Fruit fly (Drosophila melanogaster) whole organism, embryonic: ENCODE measurements around the gene Arf4.

Source experiments
- Aef1 ChIP-seq: fragments of 200-800 bp; sonication (Bioruptor generic); IDR thresholded peaks from 3 replicates; pipeline ENCODE4 v1.3.6; 2022; ENCODE audit warnings: missing biosample characterization, missing genetic modification characterization
- Bdp1 ChIP-seq: fragments of 200-800 bp; sonication (Bioruptor generic); optimal IDR thresholded peaks from 3 replicates; lab custom pipeline; 2016; ENCODE audit warnings: missing biosample characterization, missing genetic modification characterization
- CG10321 ChIP-seq: fragments of 200-800 bp; sonication (Bioruptor generic); IDR thresholded peaks from 2 replicates; pipeline ENCODE4 v1.3.6; 2022; ENCODE audit warnings: missing biosample characterization, missing genetic modification characterization
- CG11398 ChIP-seq: fragments of 200-800 bp; sonication (Bioruptor generic); optimal IDR thresholded peaks from 2 replicates; lab custom pipeline; 2016; ENCODE audit warnings: missing biosample characterization, missing genetic modification characterization
- CG12236 ChIP-seq: fragments of 200-800 bp; sonication (Bioruptor generic); optimal IDR thresholded peaks from 2 replicates; lab custom pipeline; 2016; ENCODE audit warnings: missing biosample characterization, missing genetic modification characterization
- CG1233 ChIP-seq: fragments of 200-800 bp; sonication (Bioruptor generic); optimal IDR thresholded peaks from 4 replicates; lab custom pipeline; 2018; ENCODE audit warnings: missing biosample characterization, mild to moderate bottlenecking, missing genetic modification characterization
- CG13775 ChIP-seq: fragments of 200-800 bp; sonication (Bioruptor generic); optimal IDR thresholded peaks from 3 replicates; lab custom pipeline; 2017; ENCODE audit warnings: missing biosample characterization, mild to moderate bottlenecking, missing genetic modification characterization
- CG14860 ChIP-seq: fragments of 200-800 bp; sonication (Bioruptor generic); IDR thresholded peaks from 3 replicates; pipeline ENCODE4 v1.3.6; 2022; ENCODE audit warnings: missing biosample characterization, missing genetic modification characterization; ENCODE audit not compliant: partially characterized antibody
- CG17361 ChIP-seq: fragments of 200-800 bp; sonication (Bioruptor generic); IDR thresholded peaks from 3 replicates; pipeline ENCODE4 v1.3.6; 2022; ENCODE audit warnings: missing biosample characterization, missing genetic modification characterization
- CG17568 ChIP-seq: fragments of 200-800 bp; sonication (Bioruptor generic); optimal IDR thresholded peaks from 2 replicates; lab custom pipeline; 2018; ENCODE audit warnings: missing biosample characterization, mild to moderate bottlenecking, missing genetic modification characterization, moderate library complexity
- CG18262 ChIP-seq: fragments of 200-800 bp; optimal IDR thresholded peaks from 3 replicates; lab custom pipeline; 2019; ENCODE audit warnings: missing biosample characterization, mild to moderate bottlenecking, missing genetic modification characterization, moderate library complexity
- CG1832 ChIP-seq: fragments of 200-800 bp; sonication (Bioruptor generic); optimal IDR thresholded peaks from 2 replicates; lab custom pipeline; 2017; ENCODE audit warnings: missing biosample characterization, mild to moderate bottlenecking, missing genetic modification characterization, inconsistent platforms
- CG2199 ChIP-seq: fragments of 200-800 bp; sonication (Bioruptor generic); IDR thresholded peaks from 3 replicates; pipeline ENCODE4 v1.3.6; 2022; ENCODE audit warnings: missing biosample characterization, missing genetic modification characterization
- CG30403 ChIP-seq: fragments of 200-800 bp; sonication (Bioruptor generic); optimal IDR thresholded peaks from 3 replicates; lab custom pipeline; 2016; ENCODE audit warnings: missing biosample characterization, missing genetic modification characterization
- CG3281 ChIP-seq: fragments of 200-800 bp; sonication (Bioruptor generic); optimal IDR thresholded peaks from 3 replicates; lab custom pipeline; 2017; ENCODE audit warnings: missing biosample characterization, mild to moderate bottlenecking, missing genetic modification characterization
- CG3726 ChIP-seq: fragments of 200-800 bp; sonication (Bioruptor generic); IDR thresholded peaks from 3 replicates; pipeline ENCODE4, ENCODE4 v1.3.6; 2022; ENCODE audit warnings: missing biosample characterization, missing genetic modification characterization
- CG4424 ChIP-seq: fragments of 200-800 bp; sonication (Bioruptor generic); optimal IDR thresholded peaks from 3 replicates; lab custom pipeline; 2016; ENCODE audit warnings: missing biosample characterization, missing genetic modification characterization
- CG4730 ChIP-seq: fragments of 200-800 bp; sonication (Bioruptor generic); IDR thresholded peaks from 2 replicates; pipeline ENCODE4 v1.3.6; 2022; ENCODE audit warnings: missing biosample characterization, missing genetic modification characterization
- CG6854 ChIP-seq: fragments of 200-800 bp; sonication (Bioruptor generic); optimal IDR thresholded peaks from 3 replicates; lab custom pipeline; 2017; ENCODE audit warnings: missing biosample characterization, mild to moderate bottlenecking, missing genetic modification characterization
- CG8281 ChIP-seq: fragments of 200-800 bp; sonication (Bioruptor generic); optimal IDR thresholded peaks from 2 replicates; lab custom pipeline; 2018; ENCODE audit warnings: missing biosample characterization, mild to moderate bottlenecking, missing genetic modification characterization, moderate library complexity
- CG8924 ChIP-seq: fragments of 200-800 bp; optimal IDR thresholded peaks from 3 replicates; lab custom pipeline; 2019; ENCODE audit warnings: missing biosample characterization, mild to moderate bottlenecking, missing genetic modification characterization, moderate library complexity
- CG9797 ChIP-seq: fragments of 200-800 bp; sonication (Bioruptor generic); optimal IDR thresholded peaks from 3 replicates; lab custom pipeline; 2018; ENCODE audit warnings: missing biosample characterization, mild to moderate bottlenecking, missing genetic modification characterization
- CkIIα-i1 ChIP-seq: fragments of 200-800 bp; sonication (Bioruptor generic); IDR thresholded peaks from 2 replicates; pipeline ENCODE4 v1.3.6; 2022; ENCODE audit warnings: missing biosample characterization, missing genetic modification characterization
- D19A ChIP-seq: fragments of 200-800 bp; optimal IDR thresholded peaks from 3 replicates; lab custom pipeline; 2019; ENCODE audit warnings: missing biosample characterization, mild to moderate bottlenecking, missing genetic modification characterization, moderate library complexity
- Dip3 ChIP-seq: fragments of 200-800 bp; sonication (Bioruptor generic); optimal IDR thresholded peaks from 3 replicates; lab custom pipeline; 2016; ENCODE audit warnings: missing biosample characterization, missing genetic modification characterization
- HLHmδ ChIP-seq: fragments of 200-800 bp; sonication (Bioruptor generic); optimal IDR thresholded peaks from 2 replicates; lab custom pipeline; 2018; ENCODE audit warnings: missing biosample characterization, mild to moderate bottlenecking, missing genetic modification characterization, moderate library complexity
- Jarid2 ChIP-seq: fragments of 200-800 bp; sonication (Bioruptor generic); optimal IDR thresholded peaks from 3 replicates; lab custom pipeline; 2017; ENCODE audit warnings: mild to moderate bottlenecking, missing biosample characterization, missing genetic modification reagents, missing genetic modification characterization
- Nf-YB ChIP-seq: fragments of 200-800 bp; sonication (Bioruptor generic); optimal IDR thresholded peaks from 3 replicates; lab custom pipeline; 2019; ENCODE audit warnings: missing biosample characterization, mild to moderate bottlenecking, missing genetic modification characterization, moderate library complexity
- Nf-YC ChIP-seq: fragments of 200-800 bp; optimal IDR thresholded peaks from 3 replicates; lab custom pipeline; 2019; ENCODE audit warnings: missing biosample characterization, mild to moderate bottlenecking, missing genetic modification characterization, moderate library complexity
- Oaz ChIP-seq: fragments of 200-800 bp; sonication (Bioruptor generic); IDR thresholded peaks from 2 replicates; pipeline ENCODE4 v1.3.6; 2022; ENCODE audit warnings: missing biosample characterization, missing genetic modification characterization
- Side ChIP-seq: fragments of 200-800 bp; sonication (Bioruptor generic); optimal IDR thresholded peaks from 2 replicates; lab custom pipeline; 2016; ENCODE audit warnings: missing biosample characterization, missing genetic modification characterization
- bigmax ChIP-seq: fragments of 200-800 bp; sonication (Bioruptor generic); optimal IDR thresholded peaks from 2 replicates; lab custom pipeline; 2018; ENCODE audit warnings: missing biosample characterization, mild to moderate bottlenecking, missing genetic modification characterization
- chm ChIP-seq: fragments of 200-800 bp; sonication (Bioruptor generic); IDR thresholded peaks from 2 replicates; pipeline ENCODE4 v1.3.6; 2022; ENCODE audit warnings: missing biosample characterization, missing genetic modification characterization
- dmrt11E ChIP-seq: fragments of 200-800 bp; sonication (Bioruptor generic); optimal IDR thresholded peaks from 3 replicates; lab custom pipeline; 2018; ENCODE audit warnings: missing biosample characterization, mild to moderate bottlenecking, missing genetic modification characterization, moderate library complexity
- eyg ChIP-seq: fragments of 200-800 bp; sonication (Bioruptor generic); optimal IDR thresholded peaks from 3 replicates; lab custom pipeline; 2016; ENCODE audit warnings: missing biosample characterization, missing genetic modification characterization
- gem ChIP-seq: fragments of 200-800 bp; sonication (Bioruptor generic); optimal IDR thresholded peaks from 2 replicates; lab custom pipeline; 2019; ENCODE audit warnings: missing biosample characterization, mild to moderate bottlenecking, missing genetic modification characterization, moderate library complexity
- h ChIP-seq: fragments of >200 bp; optimal IDR thresholded peaks from 2 replicates; lab custom pipeline; 2017
- lmd ChIP-seq: fragments of 200-800 bp; sonication (Bioruptor generic); IDR thresholded peaks from 2 replicates; pipeline ENCODE4 v1.3.6; 2022; ENCODE audit warnings: missing biosample characterization, missing genetic modification characterization
- lola ChIP-seq, 3 experiments: fragments of >200 bp in 2 of 3; fragments of 200-800 bp in 1 of 3; sonication (Bioruptor generic) in 1 of 3; optimal IDR thresholded peaks; 2 replicates each; lab custom pipeline; 2017 to 2019; ENCODE audit warnings: missing biosample characterization in 3 of 3, missing genetic modification characterization in 3 of 3, mild to moderate bottlenecking in 1 of 3, moderate library complexity in 1 of 3
- mld ChIP-seq: fragments of 200-800 bp; sonication (Bioruptor generic); IDR thresholded peaks from 3 replicates; pipeline ENCODE4 v1.3.6; 2022; ENCODE audit warnings: missing biosample characterization, missing genetic modification characterization; ENCODE audit not compliant: partially characterized antibody
- nerfin-1 ChIP-seq: fragments of 200-800 bp; sonication (Bioruptor generic); optimal IDR thresholded peaks from 3 replicates; lab custom pipeline; 2019; ENCODE audit warnings: missing biosample characterization, mild to moderate bottlenecking, missing genetic modification characterization, moderate library complexity
- sc ChIP-seq, 3 experiments: fragments of >200 bp in 2 of 3; fragments of 200-800 bp in 1 of 3; sonication (Bioruptor generic) in 1 of 3; optimal IDR thresholded peaks; 2 replicates in 2 of 3; 3 replicates in 1 of 3; lab custom pipeline; 2017; ENCODE audit warnings: mild to moderate bottlenecking in 1 of 3, missing biosample characterization in 1 of 3, missing genetic modification characterization in 1 of 3, missing genetic modification reagents in 1 of 3
- sens ChIP-seq: fragments of 200-800 bp; sonication (Bioruptor generic); peaks from one replicate; lab custom pipeline; 2016; ENCODE audit warnings: missing biosample characterization, missing genetic modification characterization
- sens-2 ChIP-seq: fragments of 200-800 bp; sonication (Bioruptor generic); IDR thresholded peaks from 2 replicates; pipeline ENCODE4 v1.3.6; 2022; ENCODE audit warnings: missing biosample characterization, missing genetic modification characterization
- sima ChIP-seq: fragments of 200-800 bp; sonication (Bioruptor generic); optimal IDR thresholded peaks from 2 replicates; lab custom pipeline; 2016; ENCODE audit warnings: missing biosample characterization, missing genetic modification characterization
- so ChIP-seq: fragments of 200-800 bp; sonication (Bioruptor generic); IDR thresholded peaks from 3 replicates; pipeline ENCODE4 v1.3.6; 2022; ENCODE audit warnings: missing biosample characterization, missing genetic modification characterization
- sug ChIP-seq: fragments of 200-800 bp; optimal IDR thresholded peaks from 2 replicates; lab custom pipeline; 2019; ENCODE audit warnings: missing biosample characterization, mild to moderate bottlenecking, missing genetic modification characterization, moderate library complexity
- unpg ChIP-seq: fragments of 200-800 bp; sonication (Bioruptor generic); optimal IDR thresholded peaks from 3 replicates; lab custom pipeline; 2018; ENCODE audit warnings: missing biosample characterization, mild to moderate bottlenecking, missing genetic modification characterization, moderate library complexity
- zf30C ChIP-seq: fragments of 200-800 bp; sonication (Bioruptor generic); optimal IDR thresholded peaks from 3 replicates; lab custom pipeline; 2018; ENCODE audit warnings: missing biosample characterization, mild to moderate bottlenecking, missing genetic modification characterization

Arf4 gene

dm6 chr4:1090304-1090703, 33.7 kb upstream of the Arf4 start (continued):
- no peak for TF ChIP-seq Aef1 (GFP tag; lab: Robert Waterston, UW)
- no peak for TF ChIP-seq h (lab: Kevin White, UChicago)
- TF ChIP-seq CG9797 = no peak
- TF ChIP-seq nerfin-1 = no peak
- peak; percentile 63; the same call in 1 of the 3 replicates for TF ChIP-seq CG14860
- no peak for TF ChIP-seq CkIIα-i1 (GFP tag; lab: Robert Waterston, UW)

dm6 chr4:1093446-1093845, 30.5 kb upstream of the Arf4 start:
- TF ChIP-seq zf30C (GFP tag; lab: Kevin White, UChicago) (peak; percentile 53), unpg (GFP tag; lab: Kevin White, UChicago) (no peak), gem (tag; lab: Kevin White, UChicago) (peak; percentile 52), CG3281 (no peak), CG8281 (tag; lab: Kevin White, UChicago) (no peak), Nf-YC (peak; percentile 8), dmrt11E (tag; lab: Kevin White, UChicago) (peak; percentile 53), sens-2 (no peak), eyg (no peak), CG13775 (GFP tag; lab: Kevin White, UChicago) (no peak), CG4424 (GFP tag; lab: Kevin White, UChicago) (peak; percentile 21), CG2199 (GFP tag; lab: Robert Waterston, UW) (peak; percentile 12; the same call in 1 of the 3 replicates), lola (GFP tag; optimal IDR thresholded peaks at IDR 0.05; lab: Kevin White, UChicago) (peak in 1 of 3 experiments; percentile 44), mld (GFP tag; lab: Robert Waterston, UW) (no peak), D19A (tag; lab: Kevin White, UChicago) (peak; percentile 54), chm (no peak), CG30403 (GFP tag; lab: Kevin White, UChicago) (peak; percentile 5), CG17568 (GFP tag; lab: Kevin White, UChicago) (no peak), CG12236 (no peak), Nf-YB (GFP tag; lab: Kevin White, UChicago) (peak; percentile 20), CG18262 (peak; percentile 51), sc (optimal IDR thresholded peaks at IDR 0.05; lab: Kevin White, UChicago) (no peak), sc (GFP tag; optimal IDR thresholded peaks at IDR 0.05; lab: Kevin White, UChicago) (peak; percentile 19), CG17361 (GFP tag; lab: Robert Waterston, UW) (peak; percentile 55; the same call in 2 of the 3 replicates), sens (GFP tag; lab: Kevin White, UChicago) (peak; percentile 84), Bdp1 (GFP tag; lab: Kevin White, UChicago) (no peak), CG4730 (no peak)
- TF ChIP-seq, all 482 proteins: peak for 14

DNA sequence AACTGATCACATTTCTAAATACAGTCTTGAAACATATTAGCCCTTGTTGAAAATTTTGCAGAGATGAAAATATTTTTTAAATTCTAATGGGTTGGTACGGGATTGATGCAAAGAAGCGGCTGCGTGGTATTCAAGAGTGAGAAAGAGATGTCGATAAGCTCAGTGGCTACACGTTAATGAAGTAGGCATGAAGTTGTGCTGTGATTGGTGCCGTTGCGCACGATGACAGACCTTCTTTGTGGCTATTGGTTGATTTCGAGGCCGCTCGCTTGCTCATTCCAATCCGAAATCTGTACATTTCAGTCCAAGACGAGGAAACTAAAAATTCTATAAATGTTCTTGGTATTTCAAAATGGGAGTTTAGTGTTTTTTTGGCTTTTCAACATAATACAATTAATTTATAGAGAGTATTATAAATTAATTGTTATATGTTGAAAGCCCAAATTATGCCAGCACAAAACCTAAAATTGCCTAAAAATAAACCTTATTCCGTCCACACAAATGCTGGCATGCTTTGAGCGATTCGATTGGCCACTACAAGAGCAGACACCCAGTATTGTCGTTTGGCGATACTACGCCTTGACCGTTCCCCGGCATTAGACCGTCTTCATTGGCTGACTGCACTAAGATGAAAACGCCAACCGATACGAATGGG, 26.2 kb upstream of the Arf4 start:
- TF ChIP-seq Dip3 (GFP tag; lab: Kevin White, UChicago) (no peak), sima (GFP tag; lab: Kevin White, UChicago) (no peak), CG11398 (GFP tag; lab: Kevin White, UChicago) (no peak), CG18262 (no peak), CG3726 (GFP tag; lab: Robert Waterston, UW) (no peak), CG1832 (no peak), Side (GFP tag; lab: Kevin White, UChicago) (no peak), lmd (GFP tag; lab: Robert Waterston, UW) (no peak), sug (no peak), Oaz (GFP tag; lab: Robert Waterston, UW) (no peak), CG10321 (GFP tag; lab: Robert Waterston, UW) (peak; percentile 85), bigmax (GFP tag; lab: Kevin White, UChicago) (no peak), Jarid2 (GFP tag; lab: Kevin White, UChicago) (peak; percentile 24), CG6854 (GFP tag; lab: Kevin White, UChicago) (no peak), CG8924 (tag; lab: Kevin White, UChicago) (no peak), HLHmδ (no peak), CG1233 (GFP tag; lab: Kevin White, UChicago) (no peak), so (GFP tag; lab: Robert Waterston, UW) (no peak)
